Fruit fly (Drosophila melanogaster): ENCODE measurements around the gene Ptth.

Ptth gene

dm6 chr2L:540572-541210 lies 36.0 kb downstream of the Ptth start (continued):
- TF ChIP-seq CG8119 (GFP tag; IDR thresholded peaks at IDR 0.05) (no peak), Ets21C (GFP tag; optimal IDR thresholded peaks at IDR 0.05) (no peak), Lpt (GFP tag; optimal IDR thresholded peaks at IDR 0.05) (no peak), Eip93F (GFP tag; optimal IDR thresholded peaks at IDR 0.05) (no peak), CG7368 (GFP tag; optimal IDR thresholded peaks at IDR 0.05) (no peak), salr (GFP tag; optimal IDR thresholded peaks at IDR 0.05) (no peak), pdm3 (GFP tag; optimal IDR thresholded peaks at IDR 0.05) (no peak), dac (GFP tag; optimal IDR thresholded peaks at IDR 0.05) (no peak)

dm6 chr2L:533734-534133 lies 43.0 kb downstream of the Ptth start:
- peak; percentile 24 for TF ChIP-seq CG6854 (GFP tag; optimal IDR thresholded peaks at IDR 0.05)
- TF ChIP-seq svp (GFP tag): peak; percentile 69
- TF ChIP-seq CG10631 (GFP tag; optimal IDR thresholded peaks at IDR 0.05): no peak
- peak; percentile 15 for TF ChIP-seq dsx (GFP tag; optimal IDR thresholded peaks at IDR 0.05; ENCODE audit: poor library complexity, severe bottlenecking)
- TF ChIP-seq CG10669 (GFP tag; optimal IDR thresholded peaks at IDR 0.05): peak; percentile 13

- no peak for TF ChIP-seq fkh (GFP tag; optimal IDR thresholded peaks at IDR 0.05)
- TF ChIP-seq CG31627 (GFP tag; optimal IDR thresholded peaks at IDR 0.05): peak; percentile 96
- peak; percentile 92 for TF ChIP-seq Smox (GFP tag; optimal IDR thresholded peaks at IDR 0.05)
- TF ChIP-seq CG10669 (GFP tag; optimal IDR thresholded peaks at IDR 0.05): peak; percentile 51
- no peak for TF ChIP-seq eg (GFP tag; IDR thresholded peaks at IDR 0.05)
- TF ChIP-seq CG16779 (tag; optimal IDR thresholded peaks at IDR 0.05): peak; percentile 66
- peak; percentile 95 for TF ChIP-seq Hr39 (GFP tag; optimal IDR thresholded peaks at IDR 0.05)
- TF ChIP-seq CG3919 (GFP tag; optimal IDR thresholded peaks at IDR 0.05): peak; percentile 87
- TF ChIP-seq CG3032 (tag; optimal IDR thresholded peaks at IDR 0.05): peak; percentile 25
- TF ChIP-seq Hr38 (GFP tag; optimal IDR thresholded peaks at IDR 0.05): no peak
- peak; percentile 37 for TF ChIP-seq CG8319 (GFP tag; optimal IDR thresholded peaks at IDR 0.05)
- TF ChIP-seq CG7368 (GFP tag; optimal IDR thresholded peaks at IDR 0.05): peak; percentile 75
- TF ChIP-seq Eip75B (GFP tag; optimal IDR thresholded peaks at IDR 0.05): peak; percentile 90
- peak; percentile 86 for TF ChIP-seq CG6163 (GFP tag; IDR thresholded peaks at IDR 0.05)
- peak; percentile 64 for TF ChIP-seq Ets96B (tag; optimal IDR thresholded peaks at IDR 0.05)
- TF ChIP-seq Sox102F (GFP tag; optimal IDR thresholded peaks at IDR 0.05): peak; percentile 97
- peak; percentile 71 for TF ChIP-seq Blimp-1 (GFP tag; optimal IDR thresholded peaks at IDR 0.05)
- peak; percentile 91 for TF ChIP-seq CG6854 (GFP tag; optimal IDR thresholded peaks at IDR 0.05)
- peak; percentile 41 for TF ChIP-seq fd85E (GFP tag; optimal IDR thresholded peaks at IDR 0.05)
- no peak for TF ChIP-seq Gug (GFP tag; IDR thresholded peaks at IDR 0.05)
- TF ChIP-seq CG6792 (GFP tag; optimal IDR thresholded peaks at IDR 0.05): peak; percentile 91
- no peak for TF ChIP-seq dac (GFP tag; optimal IDR thresholded peaks at IDR 0.05)
- TF ChIP-seq salr (GFP tag; optimal IDR thresholded peaks at IDR 0.05): peak; percentile 15 to 25
- peak; percentile 72 for TF ChIP-seq CG34406 (GFP tag; optimal IDR thresholded peaks at IDR 0.05)
- peak; percentile 93 for TF ChIP-seq lz (GFP tag; optimal IDR thresholded peaks at IDR 0.05)
- TF ChIP-seq spab (GFP tag; optimal IDR thresholded peaks at IDR 0.05): peak; percentile 41
- TF ChIP-seq Eip78C (GFP tag): peak; percentile 94
- TF ChIP-seq esn (GFP tag; optimal IDR thresholded peaks at IDR 0.05): peak; percentile 97
- peak; percentile 61 for TF ChIP-seq dsx (GFP tag; optimal IDR thresholded peaks at IDR 0.05; ENCODE audit: poor library complexity, severe bottlenecking)
- TF ChIP-seq CG6276 (GFP tag; optimal IDR thresholded peaks at IDR 0.05): no peak
- peak; percentile 60 to 73 for TF ChIP-seq ss (GFP tag; optimal IDR thresholded peaks at IDR 0.05)
- no peak for TF ChIP-seq CG9139 (GFP tag; optimal IDR thresholded peaks at IDR 0.05)
- peak; percentile 80 for TF ChIP-seq CG10631 (GFP tag; optimal IDR thresholded peaks at IDR 0.05)
- TF ChIP-seq Sox15 (GFP tag; optimal IDR thresholded peaks at IDR 0.05): peak; percentile 71
- TF ChIP-seq CG32006 (GFP tag; optimal IDR thresholded peaks at IDR 0.05): peak; percentile 42
- TF ChIP-seq Lpt (GFP tag; optimal IDR thresholded peaks at IDR 0.05): peak; percentile 19
- TF ChIP-seq CG11294 (GFP tag; IDR thresholded peaks at IDR 0.05): no peak
- TF ChIP-seq CG8632 (GFP tag; optimal IDR thresholded peaks at IDR 0.05): peak; percentile 68
- peak; percentile 91 for TF ChIP-seq Sox14 (GFP tag; optimal IDR thresholded peaks at IDR 0.05)
- TF ChIP-seq CG6808 (GFP tag; optimal IDR thresholded peaks at IDR 0.05): peak; percentile 38
- peak; percentile 29 for TF ChIP-seq CG11762 (GFP tag; optimal IDR thresholded peaks at IDR 0.05; ENCODE audit: insufficient read depth)
Measured at dm6 chr2L:530245-530644, 46.5 kb downstream of the Ptth start.
